Fruit fly (Drosophila melanogaster): ENCODE results near the gene CG9312.

Gene CG9312

dm6 chr3R:13735304-13735898 is 30.2 kb upstream of the CG9312 start (continued):
- TF ChIP-seq sug (tag; optimal IDR thresholded peaks at IDR 0.05) (no peak), Kr (GFP tag; optimal IDR thresholded peaks at IDR 0.05) (no peak), C15 (GFP tag; IDR thresholded peaks at IDR 0.05) (0 out of 3 replicates have a peak, but pooled peaks have one; percentile 12), Six4 (GFP tag; optimal IDR thresholded peaks at IDR 0.05) (no peak), Deaf1 (tag; optimal IDR thresholded peaks at IDR 0.05) (peak; percentile 91), Sry-δ (GFP tag; optimal IDR thresholded peaks at IDR 0.05) (no peak), Tbp (GFP tag; optimal IDR thresholded peaks at IDR 0.05) (no peak), z (GFP tag; IDR thresholded peaks at IDR 0.05) (peak; percentile 51; the same call in 2 of the 3 replicates), CG10267 (tag; optimal IDR thresholded peaks at IDR 0.05) (no peak), Doc3 (GFP tag; IDR thresholded peaks at IDR 0.05; ENCODE audit: partially characterized antibody) (no peak), Rfx (GFP tag; IDR thresholded peaks at IDR 0.05) (0 out of 2 replicates have a peak, but pooled peaks have one; percentile 23), D (optimal IDR thresholded peaks at IDR 0.05) (no peak), D (GFP tag; optimal IDR thresholded peaks at IDR 0.05) (no peak), Usf (GFP tag; optimal IDR thresholded peaks at IDR 0.05) (no peak), CG2875 (GFP tag; optimal IDR thresholded peaks at IDR 0.05) (no peak), PHDP (tag; optimal IDR thresholded peaks at IDR 0.05) (no peak), HHEX (GFP tag; optimal IDR thresholded peaks at IDR 0.05) (no peak), Spps (tag; optimal IDR thresholded peaks at IDR 0.05) (no peak), lola (GFP tag; optimal IDR thresholded peaks at IDR 0.05) (no peak), sd (tag; optimal IDR thresholded peaks at IDR 0.05) (no peak), Xrp1 (GFP tag; IDR thresholded peaks at IDR 0.05) (no peak), salm (tag; optimal IDR thresholded peaks at IDR 0.05) (no peak), CG11560 (tag; IDR thresholded peaks at IDR 0.05) (no peak), CG4282 (GFP tag; optimal IDR thresholded peaks at IDR 0.05) (no peak), Fer3 (tag; optimal IDR thresholded peaks at IDR 0.05) (no peak), fd3F (GFP tag; optimal IDR thresholded peaks at IDR 0.05) (no peak), CG10565 (GFP tag; optimal IDR thresholded peaks at IDR 0.05) (no peak), CG34224 (GFP tag; IDR thresholded peaks at IDR 0.05; ENCODE audit: partially characterized antibody) (no peak), CG11696 (GFP tag; IDR thresholded peaks at IDR 0.05) (no peak), MTF-1 (GFP tag; optimal IDR thresholded peaks at IDR 0.05; ENCODE audit: borderline replicate concordance) (no peak), ERR (GFP tag; optimal IDR thresholded peaks at IDR 0.05) (no peak), gfzf (GFP tag; optimal IDR thresholded peaks at IDR 0.05) (no peak), Med (GFP tag) (peak; percentile 71), CG18476 (GFP tag; optimal IDR thresholded peaks at IDR 0.05) (peak; percentile 68), wdn (GFP tag; IDR thresholded peaks at IDR 0.05) (no peak), kay (GFP tag; optimal IDR thresholded peaks at IDR 0.05) (no peak), CG7963 (GFP tag; IDR thresholded peaks at IDR 0.05; ENCODE audit: partially characterized antibody) (no peak), CG10959 (GFP tag; IDR thresholded peaks at IDR 0.05) (0 out of 2 replicates have a peak, but pooled peaks have one; percentile 16), dpn (GFP tag; optimal IDR thresholded peaks at IDR 0.05) (no peak), Lhr (GFP tag; optimal IDR thresholded peaks at IDR 0.05) (no peak), ftz-f1 (GFP tag; optimal IDR thresholded peaks at IDR 0.05) (no peak), sna (GFP tag; IDR thresholded peaks at IDR 0.05; ENCODE audit: partially characterized antibody) (no peak), B-H2 (GFP tag; optimal IDR thresholded peaks at IDR 0.05) (no peak), MESR4 (GFP tag; optimal IDR thresholded peaks at IDR 0.05) (no peak), mld (GFP tag; IDR thresholded peaks at IDR 0.05; ENCODE audit: partially characterized antibody) (no peak), MBD-R2 (GFP tag; IDR thresholded peaks at IDR 0.05) (no peak), Nf-YA (GFP tag; IDR thresholded peaks at IDR 0.05) (no peak), CG7271 (tag; optimal IDR thresholded peaks at IDR 0.05) (no peak), Pdp1 (GFP tag; optimal IDR thresholded peaks at IDR 0.05) (peak in 1 of 2 experiments; percentile 64)

All from whole organism, embryonic.